Worm (Caenorhabditis elegans): ENCODE data around the gene F54C8.6.

The F54C8.6 gene

ce11 chrIII:9449831-9450230 is at the start of gene F54C8.6:
Gene F54C8.6, minus strand, starts transcription at chrIII:9449931.
- no peak for TF ChIP-seq lin-26 (GFP tag; IDR thresholded peaks at IDR 0.05)
- TF ChIP-seq ztf-25 (GFP tag; IDR thresholded peaks at IDR 0.05) = no peak
- no peak for TF ChIP-seq aptf-3 (GFP tag; IDR thresholded peaks at IDR 0.05)
- no peak for TF ChIP-seq ccch-3 (GFP tag; optimal IDR thresholded peaks at IDR 0.05)
- TF ChIP-seq tbp1 (GFP tag; optimal IDR thresholded peaks at IDR 0.05) = no peak
- TF ChIP-seq B0261.1 (tag; optimal IDR thresholded peaks at IDR 0.05) = no peak
- no peak for TF ChIP-seq bed-1 (GFP tag; IDR thresholded peaks at IDR 0.05)

DNA sequence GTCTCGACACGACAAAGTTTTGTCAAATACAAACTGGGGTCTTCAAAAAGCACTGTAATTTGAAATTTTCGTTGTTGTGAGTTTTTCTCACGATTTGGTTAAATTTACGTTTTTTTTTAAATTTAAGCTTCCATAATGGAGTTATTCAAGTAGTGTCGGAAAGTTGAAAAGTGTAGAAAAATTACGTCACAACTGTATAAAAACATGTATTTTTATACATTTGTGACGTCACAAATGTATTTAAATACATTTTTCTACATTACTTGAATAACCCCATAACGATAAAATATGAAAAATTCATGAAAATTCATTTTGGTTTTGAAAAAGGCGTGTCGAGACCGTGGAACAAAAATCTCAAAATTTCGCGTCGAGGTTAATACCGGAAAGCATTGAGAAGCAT is 47.7 kb upstream of the F54C8.6 start:
- TF ChIP-seq B0019.2 (GFP tag; conservative IDR thresholded peaks at IDR 0.05) = no peak
- no peak for TF ChIP-seq B0035.1 (tag; optimal IDR thresholded peaks at IDR 0.05)
- TF ChIP-seq ztf-6 (GFP tag; IDR thresholded peaks at IDR 0.05) = no peak
- no peak for TF ChIP-seq aptf-3 (GFP tag; IDR thresholded peaks at IDR 0.05)
- TF ChIP-seq pbrm-1 (GFP tag; IDR thresholded peaks at IDR 0.05) = no peak
- no peak for TF ChIP-seq snpc-1.1 (tag; optimal IDR thresholded peaks at IDR 0.05; ENCODE audit: insufficient read depth)
- TF ChIP-seq aptf-2 (GFP tag; conservative IDR thresholded peaks at IDR 0.05) = no peak
- TF ChIP-seq unc-130 (GFP tag; optimal IDR thresholded peaks at IDR 0.05) = no peak
- no peak for TF ChIP-seq ama-1 (optimal IDR thresholded peaks at IDR 0.05)
- no peak for TF ChIP-seq ama-1 (GFP tag; optimal IDR thresholded peaks at IDR 0.05)
- TF ChIP-seq ceh-58 (GFP tag; IDR thresholded peaks at IDR 0.05) = no peak
- no peak for TF ChIP-seq F22D6.2 (tag; optimal IDR thresholded peaks at IDR 0.05)
- no peak for TF ChIP-seq ztf-26 (tag; optimal IDR thresholded peaks at IDR 0.05)
- TF ChIP-seq snpc-4 (GFP tag; optimal IDR thresholded peaks at IDR 0.05) = no peak
- no peak for TF ChIP-seq snpc-4 (tag; optimal IDR thresholded peaks at IDR 0.05)
- no peak for TF ChIP-seq zim-3 (tag; optimal IDR thresholded peaks at IDR 0.05)
- TF ChIP-seq mcd-1 (GFP tag; IDR thresholded peaks at IDR 0.05) = no peak

DNA sequence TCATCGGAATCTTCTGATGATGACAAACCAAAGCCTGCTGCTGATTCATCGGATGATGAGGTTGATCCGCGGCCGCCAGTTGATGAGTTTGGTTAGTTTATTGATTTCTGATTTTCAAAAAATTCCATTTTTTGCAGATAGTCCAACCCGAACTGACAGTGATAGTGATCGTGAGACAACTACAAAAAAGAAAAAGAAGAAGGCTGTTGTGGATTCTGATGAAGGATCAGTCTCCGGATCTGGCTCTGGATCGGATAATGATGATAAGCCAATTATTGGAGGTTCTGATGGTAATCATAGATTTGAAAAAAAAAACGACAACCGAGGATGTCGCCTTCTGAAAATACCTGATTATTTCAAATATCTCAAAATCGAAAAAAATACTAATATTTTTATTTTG is 46.4 kb upstream of the F54C8.6 start:
- TF ChIP-seq lag-1 (GFP tag; IDR thresholded peaks at IDR 0.05) (no peak), hmg-20 (GFP tag; IDR thresholded peaks at IDR 0.05) (no peak), aptf-2 (GFP tag; conservative IDR thresholded peaks at IDR 0.05) (no peak), mcd-1 (GFP tag; IDR thresholded peaks at IDR 0.05) (no peak), hrde-1 (tag; optimal IDR thresholded peaks at IDR 0.05; ENCODE audit: borderline replicate concordance) (no peak), nfya-2 (GFP tag; IDR thresholded peaks at IDR 0.05) (no peak), dpl-1 (GFP tag; optimal IDR thresholded peaks at IDR 0.05) (no peak), fkh-3 (tag; optimal IDR thresholded peaks at IDR 0.05) (no peak), zim-3 (tag; optimal IDR thresholded peaks at IDR 0.05) (no peak), akir-1 (GFP tag; optimal IDR thresholded peaks at IDR 0.05) (no peak), dpff-1 (tag; optimal IDR thresholded peaks at IDR 0.05) (no peak), tbx-9 (tag; optimal IDR thresholded peaks at IDR 0.05; ENCODE audit: borderline replicate concordance) (no peak), madf-10 (tag; optimal IDR thresholded peaks at IDR 0.05) (no peak), efl-1 (GFP tag; optimal IDR thresholded peaks at IDR 0.05) (no peak), ZK185.1 (tag; optimal IDR thresholded peaks at IDR 0.05; ENCODE audit: poor library complexity, severe bottlenecking) (no peak), F23B12.7 (tag; optimal IDR thresholded peaks at IDR 0.05; ENCODE audit: insufficient read depth) (no peak), mel-28 (tag; optimal IDR thresholded peaks at IDR 0.05; ENCODE audit: borderline replicate concordance) (no peak)
